Fruit fly (Drosophila melanogaster) whole organism, embryonic: ENCODE measurements around the gene CG15011.

Experiments used
- Abd-B ChIP-seq: fragments of 200-800 bp; sonication (Bioruptor generic); optimal IDR thresholded peaks from 2 replicates; lab custom pipeline; 2018; ENCODE audit warnings: missing biosample characterization, mild to moderate bottlenecking, missing genetic modification characterization, moderate library complexity
- Antp ChIP-seq: fragments of 200-800 bp; sonication (Bioruptor generic); optimal IDR thresholded peaks from 3 replicates; lab custom pipeline; 2016; ENCODE audit warnings: missing biosample characterization, missing genetic modification characterization
- CG10274 ChIP-seq: fragments of 200-800 bp; sonication (Bioruptor generic); optimal IDR thresholded peaks from 3 replicates; lab custom pipeline; 2017; ENCODE audit warnings: missing biosample characterization, mild to moderate bottlenecking, missing genetic modification characterization
- CG17186 ChIP-seq: fragments of 200-800 bp; sonication (Bioruptor generic); optimal IDR thresholded peaks from 3 replicates; lab custom pipeline; 2017; ENCODE audit warnings: missing biosample characterization, missing genetic modification reagents, missing genetic modification characterization
- CG17328 ChIP-seq: fragments of 200-800 bp; sonication (Bioruptor generic); IDR thresholded peaks from 2 replicates; pipeline ENCODE4 v1.3.6; 2022; ENCODE audit warnings: missing biosample characterization, missing genetic modification characterization
- CG2875 ChIP-seq: fragments of 200-800 bp; sonication (Bioruptor generic); optimal IDR thresholded peaks from 2 replicates; lab custom pipeline; 2017; ENCODE audit warnings: missing biosample characterization, mild to moderate bottlenecking, missing genetic modification characterization, missing genetic modification reagents
- CG4282 ChIP-seq: fragments of 200-800 bp; sonication (Bioruptor generic); optimal IDR thresholded peaks from 2 replicates; lab custom pipeline; 2016; ENCODE audit warnings: missing biosample characterization, missing genetic modification characterization
- CG4820 ChIP-seq: fragments of 200-800 bp; sonication (Bioruptor generic); optimal IDR thresholded peaks from 3 replicates; lab custom pipeline; 2016; ENCODE audit warnings: missing biosample characterization, missing genetic modification characterization
- CG7928 ChIP-seq: fragments of 200-800 bp; sonication (Bioruptor generic); optimal IDR thresholded peaks from 2 replicates; lab custom pipeline; 2017; ENCODE audit warnings: missing biosample characterization, mild to moderate bottlenecking, missing genetic modification characterization
- CG7963 ChIP-seq: fragments of 200-800 bp; sonication (Bioruptor generic); IDR thresholded peaks from 3 replicates; pipeline ENCODE4 v1.3.6; 2022; ENCODE audit warnings: missing biosample characterization, missing genetic modification characterization; ENCODE audit not compliant: partially characterized antibody
- CG8089 ChIP-seq: fragments of 200-800 bp; sonication (Bioruptor generic); optimal IDR thresholded peaks from 3 replicates; lab custom pipeline; 2016; ENCODE audit warnings: missing biosample characterization, missing genetic modification characterization
- CG9797 ChIP-seq: fragments of 200-800 bp; sonication (Bioruptor generic); optimal IDR thresholded peaks from 3 replicates; lab custom pipeline; 2018; ENCODE audit warnings: missing biosample characterization, mild to moderate bottlenecking, missing genetic modification characterization
- Dbx ChIP-seq: fragments of 200-800 bp; sonication (Bioruptor generic); IDR thresholded peaks from 3 replicates; pipeline ENCODE4 v1.3.6; 2022; ENCODE audit warnings: missing biosample characterization, missing genetic modification characterization
- Dek ChIP-seq: fragments of 200-800 bp; sonication (Bioruptor generic); optimal IDR thresholded peaks from 3 replicates; lab custom pipeline; 2019; ENCODE audit warnings: missing biosample characterization, mild to moderate bottlenecking, missing genetic modification characterization, moderate library complexity
- Dip3 ChIP-seq: fragments of 200-800 bp; sonication (Bioruptor generic); optimal IDR thresholded peaks from 3 replicates; lab custom pipeline; 2016; ENCODE audit warnings: missing biosample characterization, missing genetic modification characterization
- HmgZ ChIP-seq: fragments of 200-800 bp; sonication (Bioruptor generic); optimal IDR thresholded peaks from 2 replicates; lab custom pipeline; 2018; ENCODE audit warnings: missing biosample characterization, mild to moderate bottlenecking, missing genetic modification characterization
- Hmx ChIP-seq: fragments of 200-800 bp; sonication (Bioruptor generic); optimal IDR thresholded peaks from 2 replicates; lab custom pipeline; 2016; ENCODE audit warnings: missing biosample characterization, missing genetic modification characterization
- Hr39 ChIP-seq: fragments of >200 bp; optimal IDR thresholded peaks from 2 replicates; lab custom pipeline; 2017
- Hr51 ChIP-seq, 2 experiments: fragments of 200-800 bp; sonication (Bioruptor generic); optimal IDR thresholded peaks; 2 replicates in 1 of 2; 3 replicates in 1 of 2; lab custom pipeline; 2016 to 2018; ENCODE audit warnings: missing biosample characterization in 2 of 2, missing genetic modification characterization in 2 of 2, mild to moderate bottlenecking in 1 of 2, moderate library complexity in 1 of 2
- MTF-1 ChIP-seq: fragments of 200-800 bp; sonication (Bioruptor generic); optimal IDR thresholded peaks from 2 replicates; lab custom pipeline; 2018; ENCODE audit warnings: missing biosample characterization, mild to moderate bottlenecking, missing genetic modification characterization, borderline replicate concordance
- NC2β ChIP-seq: fragments of 200-800 bp; sonication (Bioruptor generic); optimal IDR thresholded peaks from 2 replicates; lab custom pipeline; 2016; ENCODE audit warnings: missing biosample characterization, missing genetic modification characterization
- NFAT ChIP-seq: fragments of 200-800 bp; sonication (Bioruptor generic); IDR thresholded peaks from 2 replicates; pipeline ENCODE4 v1.3.6; 2022; ENCODE audit warnings: missing biosample characterization, missing genetic modification characterization
- Oli ChIP-seq: fragments of 200-800 bp; sonication (Bioruptor generic); optimal IDR thresholded peaks from 2 replicates; lab custom pipeline; 2018; ENCODE audit warnings: missing biosample characterization, mild to moderate bottlenecking, missing genetic modification characterization, moderate library complexity
- Pdp1 ChIP-seq, 2 experiments: fragments of 200-800 bp; sonication (Bioruptor generic); optimal IDR thresholded peaks; 3 replicates each; lab custom pipeline; 2016; ENCODE audit warnings: missing biosample characterization in 2 of 2, missing genetic modification characterization in 2 of 2, mild to moderate bottlenecking in 1 of 2, moderate library complexity in 1 of 2
- Ravus ChIP-seq: fragments of 200-800 bp; sonication (Bioruptor generic); IDR thresholded peaks from 2 replicates; pipeline ENCODE4 v1.3.6; 2022; ENCODE audit warnings: missing biosample characterization, missing genetic modification characterization
- Stat92E ChIP-seq, 3 experiments: fragments of >200 bp in 2 of 3; fragments of 200-800 bp in 1 of 3; sonication (Bioruptor generic) in 1 of 3; optimal IDR thresholded peaks; 2 replicates each; lab custom pipeline; 2017 to 2019; ENCODE audit warnings: missing biosample characterization in 3 of 3, missing genetic modification characterization in 3 of 3, mild to moderate bottlenecking in 1 of 3, moderate library complexity in 1 of 3
- Tbp ChIP-seq: fragments of >200 bp; optimal IDR thresholded peaks from 2 replicates; lab custom pipeline; 2018; ENCODE audit warnings: missing biosample characterization, missing genetic modification characterization
- abd-A ChIP-seq: fragments of 200-800 bp; sonication (Bioruptor generic); optimal IDR thresholded peaks from 3 replicates; lab custom pipeline; 2019; ENCODE audit warnings: missing biosample characterization, mild to moderate bottlenecking, missing genetic modification characterization, moderate library complexity
- ap ChIP-seq: fragments of 200-800 bp; sonication (Bioruptor generic); IDR thresholded peaks from 2 replicates; pipeline ENCODE4 v1.3.6; 2022; ENCODE audit warnings: missing biosample characterization, missing genetic modification characterization
- az2 ChIP-seq: fragments of 200-800 bp; sonication (Bioruptor generic); optimal IDR thresholded peaks from 3 replicates; lab custom pipeline; 2016; ENCODE audit warnings: missing biosample characterization, missing genetic modification characterization
- cad ChIP-seq: fragments of >200 bp; optimal IDR thresholded peaks from 2 replicates; lab custom pipeline; 2017; ENCODE audit warnings: missing biosample characterization, missing genetic modification characterization
- cas ChIP-seq: fragments of 200-800 bp; sonication (Bioruptor generic); IDR thresholded peaks from 2 replicates; pipeline ENCODE4 v1.3.6; 2022; ENCODE audit warnings: missing biosample characterization, missing genetic modification characterization
- cato ChIP-seq: fragments of 200-800 bp; sonication (Bioruptor generic); optimal IDR thresholded peaks from 2 replicates; lab custom pipeline; 2016; ENCODE audit warnings: missing biosample characterization, missing genetic modification characterization, borderline replicate concordance
- chif ChIP-seq, 2 experiments: fragments of 200-800 bp; sonication (Bioruptor generic); optimal IDR thresholded peaks; 3 replicates each; lab custom pipeline; 2016; ENCODE audit warnings: missing biosample characterization in 2 of 2, missing genetic modification characterization in 2 of 2
- chm ChIP-seq: fragments of 200-800 bp; sonication (Bioruptor generic); IDR thresholded peaks from 2 replicates; pipeline ENCODE4 v1.3.6; 2022; ENCODE audit warnings: missing biosample characterization, missing genetic modification characterization
- dm ChIP-seq: fragments of 200-800 bp; sonication (Bioruptor generic); optimal IDR thresholded peaks from 3 replicates; lab custom pipeline; 2016; ENCODE audit warnings: missing biosample characterization, missing genetic modification characterization
- exex ChIP-seq: fragments of 200-800 bp; sonication (Bioruptor generic); optimal IDR thresholded peaks from 4 replicates; lab custom pipeline; 2018; ENCODE audit warnings: missing biosample characterization, mild to moderate bottlenecking, missing genetic modification characterization, moderate library complexity
- grn ChIP-seq: fragments of 200-800 bp; sonication (Bioruptor generic); optimal IDR thresholded peaks from 3 replicates; lab custom pipeline; 2017; ENCODE audit warnings: missing biosample characterization, missing genetic modification characterization
- klu ChIP-seq: fragments of 200-800 bp; sonication (Bioruptor generic); IDR thresholded peaks from 2 replicates; pipeline ENCODE4 v1.3.6; 2022; ENCODE audit warnings: missing biosample characterization, missing genetic modification characterization
- mirr ChIP-seq: fragments of 200-800 bp; sonication (Bioruptor generic); optimal IDR thresholded peaks from 3 replicates; lab custom pipeline; 2018; ENCODE audit warnings: missing biosample characterization, mild to moderate bottlenecking, missing genetic modification characterization
- nerfin-1 ChIP-seq: fragments of 200-800 bp; sonication (Bioruptor generic); optimal IDR thresholded peaks from 3 replicates; lab custom pipeline; 2019; ENCODE audit warnings: missing biosample characterization, mild to moderate bottlenecking, missing genetic modification characterization, moderate library complexity
- odd ChIP-seq: fragments of 200-800 bp; sonication (Bioruptor generic); optimal IDR thresholded peaks from 2 replicates; lab custom pipeline; 2017; ENCODE audit warnings: missing biosample characterization, mild to moderate bottlenecking, missing genetic modification characterization
- peb ChIP-seq: fragments of 200-800 bp; sonication (Bioruptor generic); IDR thresholded peaks from 2 replicates; pipeline ENCODE4 v1.3.6; 2022; ENCODE audit warnings: missing biosample characterization, missing genetic modification characterization
- pfk ChIP-seq: fragments of 200-800 bp; sonication (Bioruptor generic); optimal IDR thresholded peaks from 2 replicates; lab custom pipeline; 2018; ENCODE audit warnings: missing biosample characterization, mild to moderate bottlenecking, missing genetic modification characterization, moderate library complexity
- phol ChIP-seq: fragments of 200-800 bp; sonication (Bioruptor generic); optimal IDR thresholded peaks from 3 replicates; lab custom pipeline; 2018; ENCODE audit warnings: missing biosample characterization, mild to moderate bottlenecking, missing genetic modification characterization, moderate library complexity
- row ChIP-seq: fragments of 200-800 bp; sonication (Bioruptor generic); IDR thresholded peaks from 3 replicates; pipeline ENCODE4 v1.3.6; 2022; ENCODE audit warnings: missing biosample characterization, missing genetic modification characterization
- salm ChIP-seq: fragments of 200-800 bp; sonication (Bioruptor generic); optimal IDR thresholded peaks from 2 replicates; lab custom pipeline; 2018; ENCODE audit warnings: missing biosample characterization, mild to moderate bottlenecking, missing genetic modification characterization
- sc ChIP-seq, 3 experiments: fragments of >200 bp in 2 of 3; fragments of 200-800 bp in 1 of 3; sonication (Bioruptor generic) in 1 of 3; optimal IDR thresholded peaks; 2 replicates in 2 of 3; 3 replicates in 1 of 3; lab custom pipeline; 2017; ENCODE audit warnings: mild to moderate bottlenecking in 1 of 3, missing biosample characterization in 1 of 3, missing genetic modification characterization in 1 of 3, missing genetic modification reagents in 1 of 3
- schlank ChIP-seq: fragments of 200-800 bp; sonication (Bioruptor generic); optimal IDR thresholded peaks from 2 replicates; lab custom pipeline; 2018; ENCODE audit warnings: missing biosample characterization, mild to moderate bottlenecking, missing genetic modification characterization
- sob ChIP-seq: fragments of 200-800 bp; sonication (Bioruptor generic); IDR thresholded peaks from 2 replicates; pipeline ENCODE4 v1.3.6; 2022; ENCODE audit warnings: missing biosample characterization, missing genetic modification characterization
- sug ChIP-seq: fragments of 200-800 bp; optimal IDR thresholded peaks from 2 replicates; lab custom pipeline; 2019; ENCODE audit warnings: missing biosample characterization, mild to moderate bottlenecking, missing genetic modification characterization, moderate library complexity
- wor ChIP-seq: fragments of 200-800 bp; sonication (Bioruptor generic); IDR thresholded peaks from 2 replicates; pipeline ENCODE4 v1.3.6; 2022; ENCODE audit warnings: missing biosample characterization, missing genetic modification characterization

Gene CG15011

DNA sequence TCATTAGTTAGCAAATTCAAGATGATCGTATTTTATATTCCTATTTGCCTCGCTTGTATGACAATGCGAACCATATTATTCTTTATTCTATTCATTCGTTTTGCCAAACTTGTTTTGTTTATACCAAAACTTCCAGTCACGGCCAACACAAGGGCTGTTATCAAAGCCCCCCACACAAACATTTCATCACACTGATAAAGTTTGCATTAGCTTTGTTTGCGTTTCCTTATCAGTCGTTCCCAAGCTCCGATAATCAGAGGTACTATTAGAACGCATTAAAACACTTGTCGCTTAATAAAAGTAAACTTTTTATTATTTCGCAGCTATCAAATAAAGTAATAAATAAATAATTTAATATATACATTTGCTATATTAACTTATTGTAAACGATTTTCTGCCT, 34.8 kb upstream of the CG15011 start (continued):
- no peak for TF ChIP-seq CG17186 (GFP tag; lab: Kevin White, UChicago)
- no peak for TF ChIP-seq CG10274 (GFP tag; lab: Kevin White, UChicago)
- TF ChIP-seq nerfin-1, result no peak
- no peak for TF ChIP-seq Abd-B
- TF ChIP-seq CG17328 (GFP tag; lab: Robert Waterston, UW), result no peak
- TF ChIP-seq cas, result no peak
- TF ChIP-seq chif (GFP tag; optimal IDR thresholded peaks at IDR 0.05; lab: Kevin White, UChicago), result no peak
- no peak for TF ChIP-seq peb (GFP tag; lab: Robert Waterston, UW)
- TF ChIP-seq schlank (tag; lab: Kevin White, UChicago), result no peak
- TF ChIP-seq az2 (GFP tag; lab: Kevin White, UChicago), result no peak
- TF ChIP-seq CG7928, result no peak
- peak; percentile 5 for TF ChIP-seq mirr (GFP tag; lab: Kevin White, UChicago)
- TF ChIP-seq sob (GFP tag; lab: Robert Waterston, UW), result no peak
- TF ChIP-seq Dek, result peak; percentile 1
- no peak for TF ChIP-seq Dip3
- no peak for TF ChIP-seq MTF-1 (GFP tag; lab: Kevin White, UChicago)
- peak; percentile 18 for TF ChIP-seq salm (tag; lab: Kevin White, UChicago)
- TF ChIP-seq Stat92E (GFP tag; optimal IDR thresholded peaks at IDR 0.05; lab: Kevin White, UChicago), result no peak
- no peak for TF ChIP-seq Dbx (GFP tag; lab: Robert Waterston, UW)
- no peak for TF ChIP-seq odd
- no peak for TF ChIP-seq Hr51 (GFP tag; optimal IDR thresholded peaks at IDR 0.05; lab: Kevin White, UChicago)
- TF ChIP-seq row (GFP tag; lab: Robert Waterston, UW), result no peak
- no peak for TF ChIP-seq Tbp (GFP tag; lab: Kevin White, UChicago)
- TF ChIP-seq ap (GFP tag; lab: Robert Waterston, UW), result no peak
- TF ChIP-seq CG8089 (GFP tag; lab: Kevin White, UChicago), result no peak
- TF ChIP-seq wor (GFP tag; lab: Robert Waterston, UW), result no peak
- no peak for TF ChIP-seq CG4820
- TF ChIP-seq grn (GFP tag; lab: Kevin White, UChicago), result peak; percentile 35
- peak; percentile 69 for TF ChIP-seq exex (tag; lab: Kevin White, UChicago)
- no peak for TF ChIP-seq Hmx (GFP tag; lab: Kevin White, UChicago)
- TF ChIP-seq cad, result no peak
- no peak for TF ChIP-seq Oli (tag; lab: Kevin White, UChicago)
- no peak for TF ChIP-seq HmgZ (tag; lab: Kevin White, UChicago)
- no peak for TF ChIP-seq Hr39 (lab: Kevin White, UChicago)
- TF ChIP-seq chm, result no peak
- peak in 1 of 2 experiments; percentile 22 for TF ChIP-seq Pdp1 (GFP tag; optimal IDR thresholded peaks at IDR 0.05; lab: Kevin White, UChicago)
- no peak for TF ChIP-seq NC2β (GFP tag; lab: Kevin White, UChicago)
- no peak for TF ChIP-seq CG2875 (GFP tag; lab: Kevin White, UChicago)
- TF ChIP-seq dm (GFP tag; lab: Kevin White, UChicago), result no peak
- no peak for TF ChIP-seq pfk (GFP tag; lab: Kevin White, UChicago)
- TF ChIP-seq sc (optimal IDR thresholded peaks at IDR 0.05; lab: Kevin White, UChicago), result no peak
- no peak for TF ChIP-seq sc (GFP tag; optimal IDR thresholded peaks at IDR 0.05; lab: Kevin White, UChicago)
- no peak for TF ChIP-seq phol
- TF ChIP-seq klu (GFP tag; lab: Robert Waterston, UW), result no peak
- TF ChIP-seq cato (GFP tag; lab: Kevin White, UChicago), result no peak
- no peak for TF ChIP-seq NFAT (GFP tag; lab: Robert Waterston, UW)
- TF ChIP-seq CG9797 (GFP tag; lab: Kevin White, UChicago), result no peak
- TF ChIP-seq Ravus (GFP tag; lab: Robert Waterston, UW), result no peak
- no peak for TF ChIP-seq Antp (GFP tag; lab: Kevin White, UChicago)
- TF ChIP-seq CG4282, result no peak
- no peak for TF ChIP-seq CG7963 (GFP tag; lab: Robert Waterston, UW)
- peak; percentile 95 for TF ChIP-seq sug (tag; lab: Kevin White, UChicago)
- no peak for TF ChIP-seq abd-A (tag; lab: Kevin White, UChicago)
